Fruit fly (Drosophila melanogaster): ENCODE results near the gene CG2021.

CG2021 gene

DNA sequence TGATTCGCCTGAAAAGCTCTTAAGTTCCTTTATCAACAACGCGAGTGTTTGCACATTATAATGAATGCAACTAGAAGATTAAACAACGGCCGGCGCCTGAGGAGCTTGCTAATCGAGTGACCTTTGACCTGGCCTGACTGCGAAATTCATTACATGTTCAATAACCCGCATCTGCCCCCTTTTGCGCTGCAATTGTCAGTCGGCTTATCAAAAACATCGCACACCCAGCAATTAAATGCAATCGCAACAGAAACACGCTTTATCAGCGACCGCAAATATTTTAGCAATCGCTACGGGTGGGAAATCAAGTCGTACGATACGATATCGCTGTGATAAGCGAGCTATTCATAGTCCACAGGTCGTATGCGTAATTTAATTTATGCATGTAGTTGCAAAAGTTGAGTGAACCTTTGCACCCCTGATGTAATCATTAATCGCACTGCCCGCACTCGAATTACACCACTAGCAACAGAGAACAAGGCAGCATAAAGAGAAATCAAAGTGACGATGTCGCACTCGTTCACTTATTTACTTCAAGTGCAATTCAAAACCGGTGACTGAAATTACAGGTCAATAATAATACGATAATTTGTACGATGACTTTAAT lies 37.6 kb downstream of the CG2021 start (continued):
- no peak for TF ChIP-seq CG6808 (GFP tag; optimal IDR thresholded peaks at IDR 0.05)
- no peak for TF ChIP-seq topi (GFP tag; optimal IDR thresholded peaks at IDR 0.05)
- TF ChIP-seq svp (GFP tag), result peak; percentile 96
- 0 out of 3 replicates have a peak, but pooled peaks have one; percentile 16 for TF ChIP-seq eg (GFP tag; IDR thresholded peaks at IDR 0.05)
- no peak for TF ChIP-seq CG6854 (GFP tag; optimal IDR thresholded peaks at IDR 0.05)
- TF ChIP-seq lz (GFP tag; optimal IDR thresholded peaks at IDR 0.05), result no peak
- no peak for TF ChIP-seq CG1621 (tag; optimal IDR thresholded peaks at IDR 0.05)
- TF ChIP-seq salr (GFP tag; optimal IDR thresholded peaks at IDR 0.05), result no peak
- TF ChIP-seq Sox102F (GFP tag; optimal IDR thresholded peaks at IDR 0.05), result no peak
- TF ChIP-seq achi (GFP tag; optimal IDR thresholded peaks at IDR 0.05), result no peak
- TF ChIP-seq CG6276 (GFP tag; optimal IDR thresholded peaks at IDR 0.05), result peak; percentile 38
- no peak for TF ChIP-seq CG31627 (GFP tag; optimal IDR thresholded peaks at IDR 0.05)
- TF ChIP-seq CG3919 (GFP tag; optimal IDR thresholded peaks at IDR 0.05), result no peak
- TF ChIP-seq CG3032 (tag; optimal IDR thresholded peaks at IDR 0.05), result no peak
- no peak for TF ChIP-seq CG10669 (GFP tag; optimal IDR thresholded peaks at IDR 0.05)
- no peak for TF ChIP-seq Met (GFP tag; optimal IDR thresholded peaks at IDR 0.05)
- no peak for TF ChIP-seq CG11902 (GFP tag; optimal IDR thresholded peaks at IDR 0.05)

DNA sequence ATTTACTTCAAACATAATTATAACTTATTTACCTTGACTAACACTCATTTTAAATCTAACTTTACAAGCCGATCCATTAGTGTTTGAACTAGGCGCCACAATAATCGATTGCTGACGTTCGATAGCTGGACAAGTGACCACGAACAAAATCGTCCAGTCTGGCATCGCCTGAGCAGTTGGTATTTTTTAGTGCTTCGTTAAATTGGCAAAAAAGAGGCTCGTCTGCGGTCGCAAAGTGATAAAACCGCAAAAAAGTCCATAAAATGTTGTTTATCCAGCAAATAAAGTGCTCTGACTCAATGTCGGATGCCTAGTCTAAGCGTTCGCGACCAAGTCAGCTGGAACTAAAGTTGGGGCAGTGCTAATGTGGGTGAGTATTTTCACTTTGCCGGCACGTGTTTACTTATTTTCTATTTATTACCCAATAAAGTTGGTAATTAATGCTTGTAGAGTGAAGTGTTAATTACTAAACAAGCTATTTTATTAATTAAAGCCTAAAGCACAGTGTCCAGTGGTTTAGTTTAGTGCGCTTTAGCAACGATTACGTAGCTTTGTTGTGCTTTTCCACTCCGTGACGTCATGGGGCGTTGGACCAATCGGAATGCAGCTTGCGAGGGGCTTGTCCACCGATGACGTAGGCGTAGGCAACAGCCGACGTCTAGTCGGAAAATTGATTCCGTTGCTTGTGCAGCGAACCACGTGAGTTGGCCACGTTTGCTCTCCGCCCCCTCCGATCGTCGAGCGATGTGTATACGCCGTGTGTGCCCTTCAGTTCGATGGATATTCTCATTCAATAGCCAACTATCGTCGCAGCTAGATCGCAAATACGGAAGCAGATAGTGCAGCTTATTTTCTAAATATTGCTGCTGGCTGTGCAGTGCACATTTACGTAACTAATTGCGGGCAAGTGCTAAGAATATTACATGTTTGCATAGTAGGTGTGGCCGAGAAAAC lies 38.6 kb downstream of the CG2021 start, which contains the start of gene Gk2:
Gene Gk2 (plus strand): TSS at position 33 of the 954 bp plus-strand sequence.
- no peak for TF ChIP-seq fd85E (GFP tag; optimal IDR thresholded peaks at IDR 0.05)
- peak; percentile 31 for TF ChIP-seq vri (GFP tag; optimal IDR thresholded peaks at IDR 0.05)
- peak; percentile 59 for TF ChIP-seq fkh (GFP tag; optimal IDR thresholded peaks at IDR 0.05)
- no peak for TF ChIP-seq CG8632 (GFP tag; optimal IDR thresholded peaks at IDR 0.05)
- peak; percentile 59 for TF ChIP-seq Eip78C (GFP tag)
- peak; percentile 6 for TF ChIP-seq lz (GFP tag; optimal IDR thresholded peaks at IDR 0.05)

DNA sequence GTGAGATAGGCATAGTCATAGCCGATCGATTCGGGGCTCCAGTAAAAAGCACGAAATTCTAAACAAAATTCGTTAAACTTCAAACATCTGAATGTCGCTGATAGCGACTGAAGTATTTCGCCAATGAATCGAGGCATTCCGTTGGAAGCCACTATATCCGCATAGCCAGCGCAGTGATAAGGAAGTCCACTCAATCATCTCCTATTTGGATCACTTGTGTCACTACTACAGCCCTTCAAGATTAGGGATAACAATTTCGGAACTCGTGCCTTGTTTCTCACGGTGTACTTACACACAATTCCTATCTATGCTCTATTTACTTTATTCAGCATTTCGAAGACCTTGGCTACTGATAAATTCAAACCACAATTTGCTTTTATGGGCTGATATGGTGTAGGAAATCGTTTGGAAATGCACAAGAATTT lies 39.3 kb downstream of the CG2021 start, which contains the start of gene PIG-Wb:
Gene PIG-Wb (minus strand): TSS at position 209 of the 425 bp plus-strand sequence.
- TF ChIP-seq fkh (GFP tag; optimal IDR thresholded peaks at IDR 0.05) (peak; percentile 44), CG8319 (GFP tag; optimal IDR thresholded peaks at IDR 0.05) (no peak)

DNA sequence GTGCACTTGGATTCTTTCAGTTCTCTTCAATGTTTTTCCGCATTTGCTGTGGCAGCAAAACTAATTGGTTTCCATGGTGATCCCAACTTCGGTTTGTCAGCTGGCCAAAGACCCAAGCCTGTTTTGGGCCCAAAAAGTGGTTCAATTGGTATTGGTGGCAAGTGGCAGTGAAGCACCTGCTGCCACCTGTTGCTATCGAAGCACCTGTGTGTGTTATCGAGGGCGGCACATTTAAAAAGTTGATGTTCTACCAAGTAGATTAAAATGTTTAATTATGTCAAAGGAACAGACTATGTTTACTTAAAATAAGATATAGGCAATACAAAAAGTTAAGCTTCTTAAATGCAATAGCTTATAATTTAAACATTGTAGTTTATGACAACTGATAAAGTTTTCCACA lies 41.6 kb downstream of the CG2021 start, which contains the start of gene Oseg4:
Gene Oseg4 (minus strand): TSS at position 165 of the 400 bp plus-strand sequence.
- TF ChIP-seq Eip78C (GFP tag), result no peak
- TF ChIP-seq CG11902 (GFP tag; optimal IDR thresholded peaks at IDR 0.05), result no peak
- no peak for TF ChIP-seq vri (GFP tag; optimal IDR thresholded peaks at IDR 0.05)
- no peak for TF ChIP-seq Ets96B (tag; optimal IDR thresholded peaks at IDR 0.05)
- TF ChIP-seq topi (GFP tag; optimal IDR thresholded peaks at IDR 0.05), result no peak
- no peak for TF ChIP-seq Met (GFP tag; optimal IDR thresholded peaks at IDR 0.05)
- no peak for TF ChIP-seq CG31627 (GFP tag; optimal IDR thresholded peaks at IDR 0.05)
- no peak for TF ChIP-seq CG6276 (GFP tag; optimal IDR thresholded peaks at IDR 0.05)
- TF ChIP-seq dsx (GFP tag; optimal IDR thresholded peaks at IDR 0.05; ENCODE audit: poor library complexity, severe bottlenecking), result no peak
- no peak for TF ChIP-seq spab (GFP tag; optimal IDR thresholded peaks at IDR 0.05)
- TF ChIP-seq CG6808 (GFP tag; optimal IDR thresholded peaks at IDR 0.05), result no peak
- no peak for TF ChIP-seq CG11294 (GFP tag; IDR thresholded peaks at IDR 0.05)

DNA sequence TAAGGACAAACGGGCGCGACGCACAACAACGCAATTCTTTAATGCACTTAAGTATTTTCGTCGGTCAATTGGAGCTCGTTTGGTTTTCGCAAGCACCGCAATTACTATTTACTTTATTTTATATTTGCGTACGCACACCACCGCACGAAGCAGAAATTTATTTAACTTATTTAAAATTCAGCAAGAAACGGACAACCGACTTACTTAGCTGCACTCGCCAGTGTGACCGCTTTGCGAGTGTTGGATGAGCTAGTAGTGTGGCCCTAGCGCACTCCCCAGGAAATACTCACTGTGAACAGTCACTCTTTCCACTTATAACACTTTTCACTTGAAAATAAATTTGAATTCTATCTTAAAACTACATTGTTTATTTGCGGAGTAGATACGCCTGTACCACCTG lies 46.3 kb downstream of the CG2021 start, which contains the start of gene drpr:
Gene drpr (minus strand): TSS at position 235 of the 400 bp plus-strand sequence.
- no peak for TF ChIP-seq achi (GFP tag; optimal IDR thresholded peaks at IDR 0.05)
- TF ChIP-seq CG8319 (GFP tag; optimal IDR thresholded peaks at IDR 0.05), result no peak
- TF ChIP-seq Sox102F (GFP tag; optimal IDR thresholded peaks at IDR 0.05), result peak; percentile 58
- TF ChIP-seq ss (GFP tag; optimal IDR thresholded peaks at IDR 0.05), result peak in 1 of 2 experiments; percentile 15
- peak; percentile 57; the same call in 2 of the 3 replicates for TF ChIP-seq CG6163 (GFP tag; IDR thresholded peaks at IDR 0.05)
- TF ChIP-seq CG6854 (GFP tag; optimal IDR thresholded peaks at IDR 0.05), result peak; percentile 47
- no peak for TF ChIP-seq salr (GFP tag; optimal IDR thresholded peaks at IDR 0.05)
- TF ChIP-seq net (GFP tag; optimal IDR thresholded peaks at IDR 0.05), result peak; percentile 22
- TF ChIP-seq CG3919 (GFP tag; optimal IDR thresholded peaks at IDR 0.05), result peak; percentile 16
- TF ChIP-seq Smox (GFP tag; optimal IDR thresholded peaks at IDR 0.05), result no peak
- TF ChIP-seq vri (GFP tag; optimal IDR thresholded peaks at IDR 0.05), result peak; percentile 24
- peak; percentile 37 for TF ChIP-seq dsx (GFP tag; optimal IDR thresholded peaks at IDR 0.05; ENCODE audit: poor library complexity, severe bottlenecking)
- TF ChIP-seq CG8119 (GFP tag; IDR thresholded peaks at IDR 0.05), result peak; percentile 29; the same call in 2 of the 3 replicates
- TF ChIP-seq Eip75B (GFP tag; optimal IDR thresholded peaks at IDR 0.05), result peak; percentile 36
- peak; percentile 15 for TF ChIP-seq CG3032 (tag; optimal IDR thresholded peaks at IDR 0.05)
- peak; percentile 24 for TF ChIP-seq Met (GFP tag; optimal IDR thresholded peaks at IDR 0.05)
- peak; percentile 62 for TF ChIP-seq fkh (GFP tag; optimal IDR thresholded peaks at IDR 0.05)
- peak; percentile 47 for TF ChIP-seq topi (GFP tag; optimal IDR thresholded peaks at IDR 0.05)
- TF ChIP-seq CG11294 (GFP tag; IDR thresholded peaks at IDR 0.05), result no peak
- TF ChIP-seq Eip78C (GFP tag), result peak; percentile 78
- TF ChIP-seq CG16779 (tag; optimal IDR thresholded peaks at IDR 0.05), result peak; percentile 1
- peak; percentile 39 for TF ChIP-seq esn (GFP tag; optimal IDR thresholded peaks at IDR 0.05)
- TF ChIP-seq lz (GFP tag; optimal IDR thresholded peaks at IDR 0.05), result peak; percentile 31
- TF ChIP-seq CG1621 (tag; optimal IDR thresholded peaks at IDR 0.05), result peak; percentile 20
- no peak for TF ChIP-seq Hr4 (GFP tag; optimal IDR thresholded peaks at IDR 0.05)

Data from whole organism, prepupa.